Fruit fly (Drosophila melanogaster): ENCODE results near the gene CG4565.

Gene CG4565

dm6 chr3R:10893327-10893726 lies 40.8 kb downstream of the CG4565 start, which contains the start of gene CG6621 (continued):
- TF ChIP-seq Atf-2 (GFP tag; optimal IDR thresholded peaks at IDR 0.05) (no peak), CG3847 (GFP tag; IDR thresholded peaks at IDR 0.05) (peak; percentile 86), caup (GFP tag; optimal IDR thresholded peaks at IDR 0.05; ENCODE audit: severe bottlenecking) (no peak), CG6813 (GFP tag; optimal IDR thresholded peaks at IDR 0.05) (no peak), Abd-B (GFP tag; optimal IDR thresholded peaks at IDR 0.05) (peak; percentile 38), klu (GFP tag; IDR thresholded peaks at IDR 0.05) (no peak), HHEX (GFP tag; optimal IDR thresholded peaks at IDR 0.05) (no peak), CG13894 (tag; optimal IDR thresholded peaks at IDR 0.05) (no peak), bbx (GFP tag; IDR thresholded peaks at IDR 0.05; ENCODE audit: partially characterized antibody) (peak; percentile 26; the same call in 1 of the 2 replicates), Fer1 (GFP tag; optimal IDR thresholded peaks at IDR 0.05) (peak; percentile 9), ems (GFP tag; optimal IDR thresholded peaks at IDR 0.05) (peak; percentile 46), CG3163 (GFP tag; optimal IDR thresholded peaks at IDR 0.05) (peak; percentile 11), CG12391 (tag; optimal IDR thresholded peaks at IDR 0.05) (peak; percentile 31), Atf6 (GFP tag; IDR thresholded peaks at IDR 0.05) (no peak), D (optimal IDR thresholded peaks at IDR 0.05) (no peak), D (GFP tag; optimal IDR thresholded peaks at IDR 0.05) (no peak), pfk (GFP tag; optimal IDR thresholded peaks at IDR 0.05) (no peak), CG8924 (tag; optimal IDR thresholded peaks at IDR 0.05) (peak; percentile 20), CG15514 (GFP tag; optimal IDR thresholded peaks at IDR 0.05) (peak; percentile 70), slbo (GFP tag; IDR thresholded peaks at IDR 0.05) (no peak), crp (GFP tag; optimal IDR thresholded peaks at IDR 0.05) (peak in 1 of 2 experiments; percentile 54), CG12299 (tag; optimal IDR thresholded peaks at IDR 0.05) (no peak), CG30403 (GFP tag; optimal IDR thresholded peaks at IDR 0.05) (no peak), kni (GFP tag; optimal IDR thresholded peaks at IDR 0.05) (no peak), Tbp (GFP tag; optimal IDR thresholded peaks at IDR 0.05) (no peak), ash1 (GFP tag; optimal IDR thresholded peaks at IDR 0.05) (no peak), CG31441 (GFP tag; IDR thresholded peaks at IDR 0.05) (no peak), Mad (GFP tag; optimal IDR thresholded peaks at IDR 0.05) (peak; percentile 40), HmgD (GFP tag; optimal IDR thresholded peaks at IDR 0.05) (peak; percentile 4), BEAF-32 (GFP tag; optimal IDR thresholded peaks at IDR 0.05) (peak; percentile 74), Nf-YC (tag; optimal IDR thresholded peaks at IDR 0.05) (no peak), Doc3 (GFP tag; IDR thresholded peaks at IDR 0.05; ENCODE audit: partially characterized antibody) (no peak), tin (GFP tag; optimal IDR thresholded peaks at IDR 0.05) (no peak), B-H2 (GFP tag; optimal IDR thresholded peaks at IDR 0.05) (no peak), CG2678 (tag; optimal IDR thresholded peaks at IDR 0.05) (no peak), Scr (GFP tag; IDR thresholded peaks at IDR 0.05; ENCODE audit: partially characterized antibody) (peak; percentile 65), CG43689 (GFP tag; IDR thresholded peaks at IDR 0.05) (no peak), CG8478 (optimal IDR thresholded peaks at IDR 0.05) (no peak), zen2 (GFP tag; IDR thresholded peaks at IDR 0.05; ENCODE audit: partially characterized antibody) (peak; percentile 15; the same call in 1 of the 3 replicates), cad (GFP tag; optimal IDR thresholded peaks at IDR 0.05) (no peak), MBD-R2 (GFP tag; IDR thresholded peaks at IDR 0.05) (peak; percentile 95), CG34422 (GFP tag; IDR thresholded peaks at IDR 0.05) (peak; percentile 43; the same call in 2 of the 3 replicates), otp (GFP tag; IDR thresholded peaks at IDR 0.05) (no peak), CG3995 (GFP tag; optimal IDR thresholded peaks at IDR 0.05) (no peak), CG9932 (GFP tag; IDR thresholded peaks at IDR 0.05) (peak; percentile 48; the same call in 1 of the 2 replicates), tgo (GFP tag; IDR thresholded peaks at IDR 0.05) (no peak), NC2α (GFP tag; optimal IDR thresholded peaks at IDR 0.05) (no peak), chif (GFP tag; optimal IDR thresholded peaks at IDR 0.05) (no peak), Bgb (GFP tag; IDR thresholded peaks at IDR 0.05; ENCODE audit: partially characterized antibody) (peak; percentile 68), CG7372 (GFP tag; IDR thresholded peaks at IDR 0.05) (no peak), CG2202 (tag; optimal IDR thresholded peaks at IDR 0.05) (peak; percentile 7)

All from whole organism, embryonic.